Worm (Caenorhabditis elegans): ENCODE measurements around the gene hrpa-1.

Gene hrpa-1

DNA sequence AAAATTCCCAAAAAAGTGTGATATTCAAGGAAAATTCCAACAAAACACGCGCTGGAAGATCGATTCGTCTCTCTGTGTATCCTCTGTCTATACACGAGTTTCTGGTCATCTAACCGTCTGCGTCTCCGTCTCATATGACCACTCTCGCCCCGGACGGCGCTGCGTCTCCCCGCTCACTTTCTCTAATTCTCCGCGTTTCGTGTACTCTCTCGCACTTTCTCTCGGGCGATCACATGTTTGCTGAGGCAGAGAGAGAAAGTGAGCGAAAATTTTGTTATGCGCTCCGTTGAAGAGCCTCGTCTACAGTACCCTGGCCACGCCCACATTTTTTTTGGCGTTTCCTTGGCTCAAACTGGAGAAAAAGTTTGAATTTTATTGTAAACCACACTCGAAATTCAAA lies 45.9 kb upstream of the hrpa-1 start (continued):
- TF ChIP-seq php-3 (GFP tag; IDR thresholded peaks at IDR 0.05) (no peak), dmd-9 (GFP tag; IDR thresholded peaks at IDR 0.05) (0 out of 2 replicates have a peak, but pooled peaks have one; percentile 50), nhr-28 (tag; optimal IDR thresholded peaks at IDR 0.05) (peak; percentile 84), lin-15B (tag; optimal IDR thresholded peaks at IDR 0.05) (no peak), fkh-10 (GFP tag; optimal IDR thresholded peaks at IDR 0.05) (peak; percentile 44), ctbp-1 (GFP tag; IDR thresholded peaks at IDR 0.05) (peak; percentile 82), aha-1 (tag) (peak; percentile 99), snpc-1.2 (GFP tag; IDR thresholded peaks at IDR 0.05) (peak; percentile 46; the same call in 1 of the 2 replicates), R02D3.7 (tag; optimal IDR thresholded peaks at IDR 0.05) (no peak), attf-4 (tag; optimal IDR thresholded peaks at IDR 0.05) (no peak), spr-3 (GFP tag; optimal IDR thresholded peaks at IDR 0.05) (peak; percentile 39), dmd-8 (GFP tag; IDR thresholded peaks at IDR 0.05) (no peak), nhr-10 (tag; optimal IDR thresholded peaks at IDR 0.05) (no peak), ceh-28 (tag; optimal IDR thresholded peaks at IDR 0.05) (peak; percentile 28), madf-9 (GFP tag; conservative IDR thresholded peaks at IDR 0.05) (peak; percentile 72), nhr-25 (tag; optimal IDR thresholded peaks at IDR 0.05; ENCODE audit: borderline replicate concordance, insufficient read depth) (peak; percentile 37), Y5F2A.4 (GFP tag; optimal IDR thresholded peaks at IDR 0.05) (no peak), nhr-48 (tag; optimal IDR thresholded peaks at IDR 0.05) (peak; percentile 63), hlh-30 (tag; optimal IDR thresholded peaks at IDR 0.05; ENCODE audit: insufficient read depth) (peak; percentile 100), lin-39 (tag; optimal IDR thresholded peaks at IDR 0.05) (no peak), unc-130 (GFP tag; optimal IDR thresholded peaks at IDR 0.05) (no peak), saeg-2 (GFP tag; IDR thresholded peaks at IDR 0.05) (0 out of 2 replicates have a peak, but pooled peaks have one; percentile 65), ama-1 (optimal IDR thresholded peaks at IDR 0.05) (no peak), D1046.2 (GFP tag; IDR thresholded peaks at IDR 0.05) (no peak), daf-8 (GFP tag; IDR thresholded peaks at IDR 0.05) (no peak), zfp-3 (GFP tag; conservative IDR thresholded peaks at IDR 0.05) (0 out of 2 replicates have a peak, but pooled peaks have one; percentile 49), F37D6.2 (tag; optimal IDR thresholded peaks at IDR 0.05) (peak; percentile 79), nhr-42 (GFP tag; IDR thresholded peaks at IDR 0.05) (peak; percentile 80; the same call in 1 of the 2 replicates), Y48G9A.11 (GFP tag; IDR thresholded peaks at IDR 0.05) (peak; percentile 41; the same call in 1 of the 2 replicates), mxl-2 (GFP tag; conservative IDR thresholded peaks at IDR 0.05) (no peak), nhr-237 (tag; optimal IDR thresholded peaks at IDR 0.05) (no peak), zip-2 (tag; optimal IDR thresholded peaks at IDR 0.05) (peak; percentile 7), duxl-1 (tag; optimal IDR thresholded peaks at IDR 0.05; ENCODE audit: poor library complexity) (peak; percentile 83), ces-1 (GFP tag; optimal IDR thresholded peaks at IDR 0.05) (peak; percentile 1), ceh-62 (tag; optimal IDR thresholded peaks at IDR 0.05) (no peak), arid-1 (GFP tag; conservative IDR thresholded peaks at IDR 0.05) (peak; percentile 68; the same call in 1 of the 2 replicates), sdz-12 (GFP tag; optimal IDR thresholded peaks at IDR 0.05) (no peak), F44E2.7 (GFP tag; IDR thresholded peaks at IDR 0.05) (no peak), zfp-2 (tag; optimal IDR thresholded peaks at IDR 0.05) (no peak), lsy-2 (tag; optimal IDR thresholded peaks at IDR 0.05) (peak; percentile 82 to 94), pqm-1 (tag; optimal IDR thresholded peaks at IDR 0.05) (no peak), unc-39 (tag; optimal IDR thresholded peaks at IDR 0.05) (no peak), daf-19 (GFP tag; conservative IDR thresholded peaks at IDR 0.05) (no peak), nhr-6 (tag; optimal IDR thresholded peaks at IDR 0.05) (peak; percentile 73), mdt-29 (GFP tag; IDR thresholded peaks at IDR 0.05) (peak; percentile 50; the same call in 1 of the 2 replicates), nhr-76 (tag; optimal IDR thresholded peaks at IDR 0.05) (no peak), vab-7 (GFP tag; IDR thresholded peaks at IDR 0.05) (no peak), nhr-102 (tag; optimal IDR thresholded peaks at IDR 0.05) (peak; percentile 87), zag-1 (tag; optimal IDR thresholded peaks at IDR 0.05) (no peak), set-16 (GFP tag; IDR thresholded peaks at IDR 0.05) (peak; percentile 86), gei-8 (GFP tag; optimal IDR thresholded peaks at IDR 0.05) (no peak), skn-1 (tag; optimal IDR thresholded peaks at IDR 0.05) (peak; percentile 8)

Data from whole organism, L4 larva.